Worm (Caenorhabditis elegans) whole organism, L2 larva: ENCODE data around the gene vps-35.

Source experiments
- ZK546.5 ChIP-seq: sonication (generic microtip); optimal IDR thresholded peaks from 2 replicates; lab custom pipeline; 2017; ENCODE audit warnings: missing biosample characterization, missing genetic modification characterization
- alr-1 ChIP-seq: fragments of 150-350 bp; optimal IDR thresholded peaks from 2 replicates; lab custom pipeline; 2014; ENCODE audit warnings: missing biosample characterization, missing genetic modification characterization
- aly-2 ChIP-seq: fragments of 150-350 bp; optimal IDR thresholded peaks from 2 replicates; lab custom pipeline; 2014; ENCODE audit warnings: missing biosample characterization, missing genetic modification characterization
- ama-1 ChIP-seq: fragments of 150-350 bp; optimal IDR thresholded peaks from 2 replicates; lab custom pipeline; 2018; ENCODE audit warnings: inconsistent platforms
- dmd-4 ChIP-seq: sonication (generic microtip); optimal IDR thresholded peaks from 2 replicates; lab custom pipeline; 2017; ENCODE audit warnings: missing biosample characterization, missing genetic modification characterization
- egl-27 ChIP-seq: sonication (generic microtip); optimal IDR thresholded peaks from 3 replicates; lab custom pipeline; 2017; ENCODE audit warnings: missing biosample characterization, missing genetic modification reagents, missing genetic modification characterization
- elt-1 ChIP-seq: fragments of 150-350 bp; optimal IDR thresholded peaks from 2 replicates; lab custom pipeline; 2014; ENCODE audit warnings: missing biosample characterization, missing genetic modification characterization
- lin-39 ChIP-seq: fragments of 150-350 bp; optimal IDR thresholded peaks from 2 replicates; lab custom pipeline; 2014; ENCODE audit warnings: missing biosample characterization, missing genetic modification reagents, missing genetic modification characterization
- nhr-237 ChIP-seq: fragments of 150-350 bp; optimal IDR thresholded peaks from 2 replicates; lab custom pipeline; 2014; ENCODE audit warnings: missing biosample characterization, missing genetic modification characterization
- nhr-77 ChIP-seq: fragments of 150-350 bp; optimal IDR thresholded peaks from 2 replicates; lab custom pipeline; 2014; ENCODE audit warnings: missing biosample characterization, missing genetic modification characterization
- snpc-4 ChIP-seq: fragments of 150-350 bp; optimal IDR thresholded peaks from 2 replicates; lab custom pipeline; 2014; ENCODE audit warnings: missing biosample characterization, missing genetic modification characterization
- zag-1 ChIP-seq: fragments of 150-350 bp; optimal IDR thresholded peaks from 2 replicates; lab custom pipeline; 2014; ENCODE audit warnings: missing biosample characterization, missing genetic modification characterization
- ztf-11 ChIP-seq: sonication (generic microtip); optimal IDR thresholded peaks from 2 replicates; lab custom pipeline; 2017; ENCODE audit warnings: missing biosample characterization, missing genetic modification characterization

- TF ChIP-seq ztf-11 (tag; lab: Kevin White, UChicago) (no peak), snpc-4 (no peak), elt-1 (no peak), dmd-4 (tag; lab: Kevin White, UChicago) (no peak), nhr-77 (tag; lab: Kevin White, UChicago) (no peak), lin-39 (tag; lab: Kevin White, UChicago) (no peak), alr-1 (no peak), aly-2 (tag; lab: Kevin White, UChicago) (no peak), ama-1 (lab: Kevin White, UChicago) (no peak), zag-1 (no peak), egl-27 (tag; lab: Kevin White, UChicago) (no peak), ZK546.5 (no peak), nhr-237 (tag; lab: Kevin White, UChicago) (no peak)
Measured at ce11 chrII:5885966-5886621, 21.5 kb upstream of the vps-35 start.
